Fruit fly (Drosophila melanogaster) whole organism, embryonic: ENCODE measurements around the gene Vago.

Experiments used
- BEAF-32 ChIP-seq: fragments of 200-800 bp; sonication (Bioruptor generic); optimal IDR thresholded peaks from 3 replicates; lab custom pipeline; 2017; ENCODE audit warnings: missing biosample characterization, missing genetic modification characterization, mild to moderate bottlenecking, moderate library complexity, missing genetic modification reagents
- CG11093 ChIP-seq: fragments of 200-800 bp; sonication (Bioruptor generic); IDR thresholded peaks from 3 replicates; pipeline ENCODE4 v1.3.6; 2022; ENCODE audit warnings: missing biosample characterization, missing genetic modification characterization
- CG11560 ChIP-seq: fragments of 200-800 bp; sonication (Bioruptor generic); IDR thresholded peaks from 3 replicates; pipeline ENCODE4 v1.3.6; 2022; ENCODE audit warnings: missing biosample characterization, missing genetic modification characterization
- CG11696 ChIP-seq: fragments of 200-800 bp; sonication (Bioruptor generic); IDR thresholded peaks from 2 replicates; pipeline ENCODE4 v1.3.6; 2022; ENCODE audit warnings: missing biosample characterization, missing genetic modification characterization
- CG13287 ChIP-seq: fragments of 200-800 bp; sonication (Bioruptor generic); IDR thresholded peaks from 2 replicates; pipeline ENCODE4 v1.3.6; 2022; ENCODE audit warnings: missing biosample characterization, missing genetic modification characterization; ENCODE audit not compliant: partially characterized antibody
- CG13296 ChIP-seq: fragments of 200-800 bp; sonication (Bioruptor generic); optimal IDR thresholded peaks from 3 replicates; lab custom pipeline; 2018; ENCODE audit warnings: missing biosample characterization, mild to moderate bottlenecking, missing genetic modification characterization
- CG16813 ChIP-seq: fragments of 200-800 bp; sonication (Bioruptor generic); IDR thresholded peaks from 3 replicates; pipeline ENCODE4 v1.3.6; 2022; ENCODE audit warnings: missing biosample characterization, missing genetic modification characterization; ENCODE audit not compliant: partially characterized antibody
- CG17359 ChIP-seq: fragments of 200-800 bp; sonication (Bioruptor generic); optimal IDR thresholded peaks from 3 replicates; lab custom pipeline; 2018; ENCODE audit warnings: missing biosample characterization, mild to moderate bottlenecking, missing genetic modification characterization, moderate library complexity
- CG2116 ChIP-seq: fragments of 200-800 bp; sonication (Bioruptor generic); optimal IDR thresholded peaks from 3 replicates; lab custom pipeline; 2018; ENCODE audit warnings: missing biosample characterization, mild to moderate bottlenecking, missing genetic modification characterization
- CG32767 ChIP-seq: fragments of 200-800 bp; sonication (Bioruptor generic); IDR thresholded peaks from 2 replicates; pipeline ENCODE4 v1.3.6; 2022; ENCODE audit warnings: missing biosample characterization, missing genetic modification characterization
- CG3726 ChIP-seq: fragments of 200-800 bp; sonication (Bioruptor generic); IDR thresholded peaks from 3 replicates; pipeline ENCODE4, ENCODE4 v1.3.6; 2022; ENCODE audit warnings: missing biosample characterization, missing genetic modification characterization
- CG4820 ChIP-seq: fragments of 200-800 bp; sonication (Bioruptor generic); optimal IDR thresholded peaks from 3 replicates; lab custom pipeline; 2016; ENCODE audit warnings: missing biosample characterization, missing genetic modification characterization
- CG6175 ChIP-seq: fragments of 200-800 bp; sonication (Bioruptor generic); IDR thresholded peaks from 3 replicates; pipeline ENCODE4 v1.3.6; 2022; ENCODE audit warnings: missing biosample characterization, missing genetic modification characterization
- CG7556 ChIP-seq: fragments of 200-800 bp; sonication (Bioruptor generic); optimal IDR thresholded peaks from 2 replicates; lab custom pipeline; 2017; ENCODE audit warnings: missing biosample characterization, mild to moderate bottlenecking, missing genetic modification characterization
- CG8359 ChIP-seq: fragments of 200-800 bp; sonication (Bioruptor generic); optimal IDR thresholded peaks from 2 replicates; lab custom pipeline; 2017; ENCODE audit warnings: missing biosample characterization, mild to moderate bottlenecking, missing genetic modification characterization, borderline replicate concordance
- Chrac-16 ChIP-seq: fragments of 200-800 bp; sonication (Bioruptor generic); optimal IDR thresholded peaks from 3 replicates; lab custom pipeline; 2016; ENCODE audit warnings: missing biosample characterization, missing genetic modification characterization
- Dbx ChIP-seq: fragments of 200-800 bp; sonication (Bioruptor generic); IDR thresholded peaks from 3 replicates; pipeline ENCODE4 v1.3.6; 2022; ENCODE audit warnings: missing biosample characterization, missing genetic modification characterization
- Deaf1 ChIP-seq: fragments of 200-800 bp; optimal IDR thresholded peaks from 3 replicates; lab custom pipeline; 2019; ENCODE audit warnings: missing biosample characterization, mild to moderate bottlenecking, missing genetic modification characterization, moderate library complexity
- Doc2 ChIP-seq: fragments of 200-800 bp; sonication (Bioruptor generic); IDR thresholded peaks from 2 replicates; pipeline ENCODE4 v1.3.6; 2022; ENCODE audit warnings: missing biosample characterization, missing genetic modification characterization
- E2f2 ChIP-seq: fragments of 200-800 bp; sonication (Bioruptor generic); IDR thresholded peaks from 2 replicates; pipeline ENCODE4 v1.3.6; 2022; ENCODE audit warnings: missing biosample characterization, missing genetic modification characterization
- HHEX ChIP-seq: fragments of 200-800 bp; sonication (Bioruptor generic); optimal IDR thresholded peaks from 3 replicates; lab custom pipeline; 2017; ENCODE audit warnings: missing biosample characterization, mild to moderate bottlenecking, missing genetic modification characterization, missing genetic modification reagents
- Hr39 ChIP-seq: fragments of >200 bp; optimal IDR thresholded peaks from 2 replicates; lab custom pipeline; 2017
- NfI ChIP-seq: fragments of 200-800 bp; sonication (Bioruptor generic); optimal IDR thresholded peaks from 3 replicates; lab custom pipeline; 2018; ENCODE audit warnings: missing biosample characterization, mild to moderate bottlenecking, missing genetic modification characterization, moderate library complexity
- Ptx1 ChIP-seq: fragments of 200-800 bp; sonication (Bioruptor generic); IDR thresholded peaks from 2 replicates; pipeline ENCODE4 v1.3.6; 2022; ENCODE audit warnings: missing biosample characterization, missing genetic modification characterization
- Vsx1 ChIP-seq: fragments of 200-800 bp; sonication (Bioruptor generic); optimal IDR thresholded peaks from 2 replicates; lab custom pipeline; 2017; ENCODE audit warnings: missing biosample characterization, mild to moderate bottlenecking, missing genetic modification characterization, missing genetic modification reagents
- bbx ChIP-seq: fragments of 200-800 bp; sonication (Bioruptor generic); IDR thresholded peaks from 2 replicates; pipeline ENCODE4 v1.3.6; 2022; ENCODE audit warnings: missing biosample characterization, missing genetic modification characterization; ENCODE audit not compliant: partially characterized antibody
- bcd ChIP-seq: fragments of 200-800 bp; sonication (Bioruptor generic); optimal IDR thresholded peaks from 2 replicates; lab custom pipeline; 2017; ENCODE audit warnings: missing biosample characterization, mild to moderate bottlenecking, missing genetic modification characterization
- br ChIP-seq: fragments of >200 bp; optimal IDR thresholded peaks from 2 replicates; lab custom pipeline; 2017
- btn ChIP-seq: fragments of 200-800 bp; sonication (Bioruptor generic); optimal IDR thresholded peaks from 2 replicates; lab custom pipeline; 2016; ENCODE audit warnings: missing biosample characterization, missing genetic modification characterization
- chm ChIP-seq: fragments of 200-800 bp; sonication (Bioruptor generic); IDR thresholded peaks from 2 replicates; pipeline ENCODE4 v1.3.6; 2022; ENCODE audit warnings: missing biosample characterization, missing genetic modification characterization
- dm ChIP-seq: fragments of 200-800 bp; sonication (Bioruptor generic); optimal IDR thresholded peaks from 3 replicates; lab custom pipeline; 2016; ENCODE audit warnings: missing biosample characterization, missing genetic modification characterization
- gem ChIP-seq: fragments of 200-800 bp; sonication (Bioruptor generic); optimal IDR thresholded peaks from 2 replicates; lab custom pipeline; 2019; ENCODE audit warnings: missing biosample characterization, mild to moderate bottlenecking, missing genetic modification characterization, moderate library complexity
- gfzf ChIP-seq: fragments of 200-800 bp; sonication (Bioruptor generic); optimal IDR thresholded peaks from 2 replicates; lab custom pipeline; 2016; ENCODE audit warnings: missing biosample characterization, mild to moderate bottlenecking, missing genetic modification characterization, moderate library complexity
- hbn ChIP-seq: fragments of 200-800 bp; sonication (Bioruptor generic); IDR thresholded peaks from 2 replicates; pipeline ENCODE4 v1.3.6; 2022; ENCODE audit warnings: missing biosample characterization, missing genetic modification characterization; ENCODE audit not compliant: partially characterized antibody
- ken ChIP-seq: fragments of 200-800 bp; sonication (Bioruptor generic); IDR thresholded peaks from 3 replicates; pipeline ENCODE4 v1.3.6; 2022; ENCODE audit warnings: missing biosample characterization, missing genetic modification characterization
- lbe ChIP-seq: fragments of 200-800 bp; sonication (Bioruptor generic); optimal IDR thresholded peaks from 2 replicates; lab custom pipeline; 2016; ENCODE audit warnings: missing biosample characterization, mild to moderate bottlenecking, missing genetic modification characterization
- mam ChIP-seq: fragments of 200-800 bp; sonication (Bioruptor generic); optimal IDR thresholded peaks from 3 replicates; lab custom pipeline; 2016; ENCODE audit warnings: missing biosample characterization, missing genetic modification characterization
- nau ChIP-seq: fragments of 200-800 bp; sonication (Bioruptor generic); optimal IDR thresholded peaks from 3 replicates; lab custom pipeline; 2017; ENCODE audit warnings: missing biosample characterization, mild to moderate bottlenecking, missing genetic modification characterization, missing genetic modification reagents
- org-1 ChIP-seq: fragments of 200-800 bp; sonication (Bioruptor generic); optimal IDR thresholded peaks from 2 replicates; lab custom pipeline; 2017; ENCODE audit warnings: missing biosample characterization, missing genetic modification characterization
- phol ChIP-seq: fragments of 200-800 bp; sonication (Bioruptor generic); optimal IDR thresholded peaks from 3 replicates; lab custom pipeline; 2018; ENCODE audit warnings: missing biosample characterization, mild to moderate bottlenecking, missing genetic modification characterization, moderate library complexity
- salm ChIP-seq: fragments of 200-800 bp; sonication (Bioruptor generic); optimal IDR thresholded peaks from 2 replicates; lab custom pipeline; 2018; ENCODE audit warnings: missing biosample characterization, mild to moderate bottlenecking, missing genetic modification characterization
- sc ChIP-seq, 3 experiments: fragments of >200 bp in 2 of 3; fragments of 200-800 bp in 1 of 3; sonication (Bioruptor generic) in 1 of 3; optimal IDR thresholded peaks; 2 replicates in 2 of 3; 3 replicates in 1 of 3; lab custom pipeline; 2017; ENCODE audit warnings: mild to moderate bottlenecking in 1 of 3, missing biosample characterization in 1 of 3, missing genetic modification characterization in 1 of 3, missing genetic modification reagents in 1 of 3
- so ChIP-seq: fragments of 200-800 bp; sonication (Bioruptor generic); IDR thresholded peaks from 3 replicates; pipeline ENCODE4 v1.3.6; 2022; ENCODE audit warnings: missing biosample characterization, missing genetic modification characterization
- ssp ChIP-seq: fragments of 200-800 bp; sonication (Bioruptor generic); IDR thresholded peaks from 2 replicates; pipeline ENCODE4 v1.3.6; 2022; ENCODE audit warnings: missing biosample characterization, missing genetic modification characterization
- stwl ChIP-seq: fragments of 200-800 bp; sonication (Bioruptor generic); optimal IDR thresholded peaks from 3 replicates; lab custom pipeline; 2018; ENCODE audit warnings: missing biosample characterization, mild to moderate bottlenecking, missing genetic modification characterization, moderate library complexity
- vfl ChIP-seq: fragments of 200-800 bp; sonication (Bioruptor generic); optimal IDR thresholded peaks from 2 replicates; lab custom pipeline; 2016; ENCODE audit warnings: missing biosample characterization, missing genetic modification characterization
- wor ChIP-seq: fragments of 200-800 bp; sonication (Bioruptor generic); IDR thresholded peaks from 2 replicates; pipeline ENCODE4 v1.3.6; 2022; ENCODE audit warnings: missing biosample characterization, missing genetic modification characterization
- zen ChIP-seq: fragments of 200-800 bp; sonication (Bioruptor generic); optimal IDR thresholded peaks from 3 replicates; lab custom pipeline; 2018; ENCODE audit warnings: missing biosample characterization, mild to moderate bottlenecking, missing genetic modification characterization, moderate library complexity
- zf30C ChIP-seq: fragments of 200-800 bp; sonication (Bioruptor generic); optimal IDR thresholded peaks from 3 replicates; lab custom pipeline; 2018; ENCODE audit warnings: missing biosample characterization, mild to moderate bottlenecking, missing genetic modification characterization

Vago gene

dm6 chrX:11124749-11125508 lies 35.8 kb downstream of the Vago start, which contains the start of gene Rpt3 (continued):
- no peak for TF ChIP-seq zen
- TF ChIP-seq CG32767: no peak
- no peak for TF ChIP-seq ken
- peak; percentile 40; the same call in 1 of the 3 replicates for TF ChIP-seq CG11560 (tag; lab: Robert Waterston, UW)
- 0 out of 2 replicates have a peak, but pooled peaks have one; percentile 6 for TF ChIP-seq E2f2
- no peak for TF ChIP-seq ssp (GFP tag; lab: Robert Waterston, UW)
- no peak for TF ChIP-seq br (lab: Kevin White, UChicago)
- no peak for TF ChIP-seq salm
- no peak for TF ChIP-seq CG11696 (GFP tag; lab: Robert Waterston, UW)
- no peak for TF ChIP-seq dm (GFP tag; lab: Kevin White, UChicago)
- no peak for TF ChIP-seq lbe (GFP tag; lab: Kevin White, UChicago)
- TF ChIP-seq bbx (GFP tag; lab: Robert Waterston, UW): peak; percentile 61
- no peak for TF ChIP-seq HHEX (GFP tag; lab: Kevin White, UChicago)
- no peak for TF ChIP-seq Chrac-16 (GFP tag; lab: Kevin White, UChicago)
- TF ChIP-seq Dbx (GFP tag; lab: Robert Waterston, UW): no peak
- TF ChIP-seq sc (optimal IDR thresholded peaks at IDR 0.05; lab: Kevin White, UChicago): no peak
- no peak for TF ChIP-seq sc (GFP tag; optimal IDR thresholded peaks at IDR 0.05; lab: Kevin White, UChicago)
- no peak for TF ChIP-seq bcd (GFP tag; lab: Kevin White, UChicago)

DNA sequence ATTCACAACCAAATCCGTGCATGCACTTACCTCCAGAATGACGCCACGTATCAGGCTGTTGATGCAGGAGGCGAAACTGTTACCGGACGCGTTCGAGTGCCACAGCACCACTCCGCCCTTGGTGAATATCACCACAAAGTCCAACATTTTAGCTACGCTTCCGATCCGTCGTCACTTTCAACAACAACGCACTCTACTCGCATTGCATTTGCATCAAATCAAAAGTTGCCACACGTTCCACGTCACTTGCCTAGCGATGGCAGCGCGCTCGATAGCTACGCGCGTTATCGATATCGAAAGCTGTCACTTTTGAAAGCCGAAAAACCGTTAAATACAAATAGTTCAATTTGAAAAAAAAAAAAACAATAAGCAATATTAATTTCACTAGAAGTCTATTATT lies 39.7 kb downstream of the Vago start, which contains the start of gene SrpRalpha:
Gene SrpRalpha, minus strand, starts transcription at position 260 of the 400 bp plus-strand sequence.
- no peak for TF ChIP-seq CG3726 (GFP tag; lab: Robert Waterston, UW)
- peak; percentile 55 for TF ChIP-seq CG13287 (GFP tag; lab: Robert Waterston, UW)
- no peak for TF ChIP-seq Vsx1 (GFP tag; lab: Kevin White, UChicago)
- no peak for TF ChIP-seq phol (tag; lab: Kevin White, UChicago)
- TF ChIP-seq org-1: no peak
- TF ChIP-seq Deaf1 (tag; lab: Kevin White, UChicago): no peak
- TF ChIP-seq NfI (GFP tag; lab: Kevin White, UChicago): no peak
- no peak for TF ChIP-seq vfl
- no peak for TF ChIP-seq nau
- peak; percentile 33; the same call in 1 of the 3 replicates for TF ChIP-seq CG16813
- no peak; the same call in 1 of the 2 replicates for TF ChIP-seq hbn (GFP tag; lab: Robert Waterston, UW)
- TF ChIP-seq wor (GFP tag; lab: Robert Waterston, UW): no peak
- TF ChIP-seq CG8359 (GFP tag; lab: Kevin White, UChicago): no peak
- no peak for TF ChIP-seq mam (GFP tag; lab: Kevin White, UChicago)
- TF ChIP-seq CG17359: peak; percentile 14
- no peak for TF ChIP-seq gfzf (GFP tag; lab: Kevin White, UChicago)
- TF ChIP-seq CG7556 (GFP tag; lab: Kevin White, UChicago): no peak
- TF ChIP-seq stwl (tag; lab: Kevin White, UChicago): peak; percentile 65
- TF ChIP-seq CG2116: peak; percentile 20
- no peak for TF ChIP-seq chm (GFP tag; lab: Robert Waterston, UW)
- TF ChIP-seq Ptx1 (GFP tag; lab: Robert Waterston, UW): no peak
- 0 out of 3 replicates have a peak, but pooled peaks have one; percentile 24 for TF ChIP-seq so
- TF ChIP-seq zf30C (GFP tag; lab: Kevin White, UChicago): no peak
- no peak for TF ChIP-seq CG32767
- no peak for TF ChIP-seq CG4820 (GFP tag; lab: Kevin White, UChicago)
- TF ChIP-seq gem (tag; lab: Kevin White, UChicago): no peak
- no peak for TF ChIP-seq btn (GFP tag; lab: Kevin White, UChicago)
- TF ChIP-seq CG13296 (GFP tag; lab: Kevin White, UChicago): no peak
- TF ChIP-seq Hr39 (lab: Kevin White, UChicago): no peak
- TF ChIP-seq BEAF-32 (GFP tag; lab: Kevin White, UChicago): peak; percentile 46
- TF ChIP-seq CG6175 (GFP tag; lab: Robert Waterston, UW): no peak
- no peak for TF ChIP-seq Doc2 (GFP tag; lab: Robert Waterston, UW)
- no peak for TF ChIP-seq CG11093 (GFP tag; lab: Robert Waterston, UW)
